Worm (Caenorhabditis elegans): ENCODE measurements around the gene srh-190.

Gene srh-190

ce11 chrV:3862851-3863250, 40.1 kb upstream of the srh-190 start, which contains the start of gene nhr-187:
Gene nhr-187, minus strand, starts transcription at chrV:3862951.
- no peak for TF ChIP-seq nhr-76 (tag; optimal IDR thresholded peaks at IDR 0.05)
- TF ChIP-seq bed-3 (GFP tag; optimal IDR thresholded peaks at IDR 0.05), result no peak
- no peak for TF ChIP-seq lin-32 (GFP tag; optimal IDR thresholded peaks at IDR 0.05)
- no peak for TF ChIP-seq sem-2 (GFP tag; optimal IDR thresholded peaks at IDR 0.05)
- no peak for TF ChIP-seq hlh-1 (tag; optimal IDR thresholded peaks at IDR 0.05)
- no peak for TF ChIP-seq cnd-1 (tag; optimal IDR thresholded peaks at IDR 0.05)
- no peak for TF ChIP-seq ceh-39 (tag; optimal IDR thresholded peaks at IDR 0.05)
- TF ChIP-seq zip-8 (tag; optimal IDR thresholded peaks at IDR 0.05), result no peak
- TF ChIP-seq unc-120 (tag; optimal IDR thresholded peaks at IDR 0.05; ENCODE audit: poor library complexity, severe bottlenecking), result no peak
- no peak for TF ChIP-seq tbx-8 (GFP tag; optimal IDR thresholded peaks at IDR 0.05)
- no peak for TF ChIP-seq nhr-12 (tag; optimal IDR thresholded peaks at IDR 0.05)
- TF ChIP-seq drap-1 (GFP tag; optimal IDR thresholded peaks at IDR 0.05), result no peak
- no peak for TF ChIP-seq blmp-1 (tag; optimal IDR thresholded peaks at IDR 0.05)
- no peak for TF ChIP-seq elt-3 (tag; optimal IDR thresholded peaks at IDR 0.05)
- TF ChIP-seq lsy-2 (tag; optimal IDR thresholded peaks at IDR 0.05), result no peak
- no peak for TF ChIP-seq mab-5 (tag; optimal IDR thresholded peaks at IDR 0.05)
- TF ChIP-seq elt-1 (tag; optimal IDR thresholded peaks at IDR 0.05; ENCODE audit: borderline replicate concordance, insufficient read depth), result no peak
- no peak for TF ChIP-seq nhr-237 (tag; optimal IDR thresholded peaks at IDR 0.05)
- TF ChIP-seq pha-4 (tag; optimal IDR thresholded peaks at IDR 0.05), result no peak

- peak; percentile 48 for TF ChIP-seq zip-8 (tag; optimal IDR thresholded peaks at IDR 0.05)
- no peak for TF ChIP-seq snpc-4 (tag; optimal IDR thresholded peaks at IDR 0.05)
- no peak for TF ChIP-seq flh-1 (GFP tag; optimal IDR thresholded peaks at IDR 0.05)
- no peak for TF ChIP-seq bed-3 (GFP tag; optimal IDR thresholded peaks at IDR 0.05)
- peak; percentile 66 for TF ChIP-seq elt-1 (tag; optimal IDR thresholded peaks at IDR 0.05; ENCODE audit: borderline replicate concordance, insufficient read depth)
- TF ChIP-seq pha-4 (tag; optimal IDR thresholded peaks at IDR 0.05), result no peak
These were observed 37.6 kb upstream of the srh-190 start for ce11 chrV:3865273-3865672.

ce11 chrV:3868905-3869304, 34.0 kb upstream of the srh-190 start, which contains the start of gene nhr-157:
Gene nhr-157, minus strand, starts transcription at chrV:3869005.
- TF ChIP-seq blmp-1 (tag; optimal IDR thresholded peaks at IDR 0.05), result no peak
- no peak for TF ChIP-seq ceh-39 (tag; optimal IDR thresholded peaks at IDR 0.05)
- no peak for TF ChIP-seq ham-2 (GFP tag; optimal IDR thresholded peaks at IDR 0.05)
- no peak for TF ChIP-seq zip-8 (tag; optimal IDR thresholded peaks at IDR 0.05)
- no peak for TF ChIP-seq snpc-4 (tag; optimal IDR thresholded peaks at IDR 0.05)
- TF ChIP-seq unc-120 (tag; optimal IDR thresholded peaks at IDR 0.05; ENCODE audit: poor library complexity, severe bottlenecking), result no peak
- TF ChIP-seq unc-39 (tag; optimal IDR thresholded peaks at IDR 0.05), result no peak
- TF ChIP-seq nhr-2 (tag; optimal IDR thresholded peaks at IDR 0.05), result no peak
- TF ChIP-seq ceh-83 (GFP tag; optimal IDR thresholded peaks at IDR 0.05), result no peak

ce11 chrV:3870359-3870758, 32.5 kb upstream of the srh-190 start:
- peak; percentile 37 for TF ChIP-seq ces-1 (GFP tag; optimal IDR thresholded peaks at IDR 0.05)
- TF ChIP-seq bed-3 (GFP tag; optimal IDR thresholded peaks at IDR 0.05), result no peak

- TF ChIP-seq zip-8 (tag; optimal IDR thresholded peaks at IDR 0.05) (no peak), tbx-8 (GFP tag; optimal IDR thresholded peaks at IDR 0.05) (no peak), cnd-1 (tag; optimal IDR thresholded peaks at IDR 0.05) (no peak), ces-1 (GFP tag; optimal IDR thresholded peaks at IDR 0.05) (no peak), M03D4.4 (tag; optimal IDR thresholded peaks at IDR 0.05) (no peak), mab-5 (tag; optimal IDR thresholded peaks at IDR 0.05) (no peak), lin-13 (tag; optimal IDR thresholded peaks at IDR 0.05) (no peak), mep-1 (tag; optimal IDR thresholded peaks at IDR 0.05) (no peak), nhr-76 (tag; optimal IDR thresholded peaks at IDR 0.05) (no peak), ceh-39 (tag; optimal IDR thresholded peaks at IDR 0.05) (no peak), pha-4 (tag; optimal IDR thresholded peaks at IDR 0.05) (no peak), nhr-28 (tag; optimal IDR thresholded peaks at IDR 0.05) (no peak), ceh-43 (GFP tag; optimal IDR thresholded peaks at IDR 0.05) (no peak), sem-2 (GFP tag; optimal IDR thresholded peaks at IDR 0.05) (no peak), snpc-4 (tag; optimal IDR thresholded peaks at IDR 0.05) (no peak), nhr-2 (tag; optimal IDR thresholded peaks at IDR 0.05) (no peak), lin-32 (GFP tag; optimal IDR thresholded peaks at IDR 0.05) (no peak), flh-1 (GFP tag; optimal IDR thresholded peaks at IDR 0.05) (no peak)
These were observed 28.7 kb upstream of the srh-190 start, which contains the start of gene nhr-158 for ce11 chrV:3874102-3874744. Gene nhr-158, minus strand, starts transcription at chrV:3874152.
